Fruit fly (Drosophila melanogaster) whole organism, embryonic: ENCODE results near the gene lectin-29Ca.
A peak's percentile ranks its signal among the peaks of the same experiment; 100 is the strongest.

Experiments used
- CG11696 ChIP-seq: fragments of 200-800 bp; sonication (Bioruptor generic); IDR thresholded peaks from 2 replicates; pipeline ENCODE4 v1.3.6; 2022; ENCODE audit warnings: missing biosample characterization, missing genetic modification characterization
- CG12942 ChIP-seq: fragments of 200-800 bp; sonication (Bioruptor generic); optimal IDR thresholded peaks from 3 replicates; lab custom pipeline; 2016; ENCODE audit warnings: missing biosample characterization, missing genetic modification characterization
- CG14667 ChIP-seq: fragments of 200-800 bp; sonication (Bioruptor generic); IDR thresholded peaks from 2 replicates; pipeline ENCODE4 v1.3.6; 2022; ENCODE audit warnings: missing biosample characterization, missing genetic modification characterization
- CG15479 ChIP-seq: fragments of 200-800 bp; sonication (Bioruptor generic); optimal IDR thresholded peaks from 3 replicates; lab custom pipeline; 2019; ENCODE audit warnings: missing biosample characterization, mild to moderate bottlenecking, missing genetic modification characterization, moderate library complexity
- CG15601 ChIP-seq: fragments of 200-800 bp; sonication (Bioruptor generic); optimal IDR thresholded peaks from 3 replicates; lab custom pipeline; 2019; ENCODE audit warnings: missing biosample characterization, mild to moderate bottlenecking, missing genetic modification characterization, moderate library complexity
- CG17385 ChIP-seq: fragments of 200-800 bp; sonication (Bioruptor generic); optimal IDR thresholded peaks from 3 replicates; lab custom pipeline; 2018; ENCODE audit warnings: missing biosample characterization, mild to moderate bottlenecking, missing genetic modification characterization
- CG18764 ChIP-seq: fragments of 200-800 bp; sonication (Bioruptor generic); optimal IDR thresholded peaks from 3 replicates; lab custom pipeline; 2016; ENCODE audit warnings: missing biosample characterization, missing genetic modification characterization
- CG2116 ChIP-seq: fragments of 200-800 bp; sonication (Bioruptor generic); optimal IDR thresholded peaks from 3 replicates; lab custom pipeline; 2018; ENCODE audit warnings: missing biosample characterization, mild to moderate bottlenecking, missing genetic modification characterization
- CG2199 ChIP-seq: fragments of 200-800 bp; sonication (Bioruptor generic); IDR thresholded peaks from 3 replicates; pipeline ENCODE4 v1.3.6; 2022; ENCODE audit warnings: missing biosample characterization, missing genetic modification characterization
- CG34376 ChIP-seq: fragments of 200-800 bp; sonication (Bioruptor generic); optimal IDR thresholded peaks from 2 replicates; lab custom pipeline; 2018; ENCODE audit warnings: missing biosample characterization, mild to moderate bottlenecking, missing genetic modification characterization
- CG5245 ChIP-seq: fragments of 200-800 bp; sonication (Bioruptor generic); optimal IDR thresholded peaks from 3 replicates; lab custom pipeline; 2016; ENCODE audit warnings: missing biosample characterization, missing genetic modification characterization
- CG7357 ChIP-seq: fragments of 200-800 bp; sonication (Bioruptor generic); IDR thresholded peaks from 3 replicates; pipeline ENCODE4 v1.3.6; 2022; ENCODE audit warnings: missing biosample characterization, missing genetic modification characterization
- CG9797 ChIP-seq: fragments of 200-800 bp; sonication (Bioruptor generic); optimal IDR thresholded peaks from 3 replicates; lab custom pipeline; 2018; ENCODE audit warnings: missing biosample characterization, mild to moderate bottlenecking, missing genetic modification characterization
- CG9817 ChIP-seq: fragments of 200-800 bp; sonication (Bioruptor generic); optimal IDR thresholded peaks from 2 replicates; lab custom pipeline; 2018; ENCODE audit warnings: missing biosample characterization, mild to moderate bottlenecking, missing genetic modification characterization, moderate library complexity
- CG9932 ChIP-seq: fragments of 200-800 bp; sonication (Bioruptor generic); IDR thresholded peaks from 2 replicates; pipeline ENCODE4 v1.3.6; 2022; ENCODE audit warnings: missing biosample characterization, missing genetic modification characterization
- Chrac-16 ChIP-seq: fragments of 200-800 bp; sonication (Bioruptor generic); optimal IDR thresholded peaks from 3 replicates; lab custom pipeline; 2016; ENCODE audit warnings: missing biosample characterization, missing genetic modification characterization
- Drgx ChIP-seq: fragments of 200-800 bp; sonication (Bioruptor generic); IDR thresholded peaks from 2 replicates; pipeline ENCODE4 v1.3.6; 2022; ENCODE audit warnings: missing biosample characterization, missing genetic modification characterization
- E2f1 ChIP-seq: fragments of 200-800 bp; sonication (Bioruptor generic); IDR thresholded peaks from 2 replicates; pipeline ENCODE4 v1.3.6; 2022; ENCODE audit warnings: missing biosample characterization, missing genetic modification characterization
- H2.0 ChIP-seq: fragments of 200-800 bp; sonication (Bioruptor generic); IDR thresholded peaks from 2 replicates; pipeline ENCODE4 v1.3.6; 2022; ENCODE audit warnings: missing biosample characterization, missing genetic modification characterization
- HLH4C ChIP-seq: fragments of 200-800 bp; sonication (Bioruptor generic); IDR thresholded peaks from 3 replicates; pipeline ENCODE4 v1.3.6; 2022; ENCODE audit warnings: missing biosample characterization, missing genetic modification characterization; ENCODE audit not compliant: partially characterized antibody
- HLH54F ChIP-seq: fragments of 200-800 bp; sonication (Bioruptor generic); optimal IDR thresholded peaks from 3 replicates; lab custom pipeline; 2016; ENCODE audit warnings: missing biosample characterization, missing genetic modification characterization
- Hr51 ChIP-seq, 2 experiments: fragments of 200-800 bp; sonication (Bioruptor generic); optimal IDR thresholded peaks; 2 replicates in 1 of 2; 3 replicates in 1 of 2; lab custom pipeline; 2016 to 2018; ENCODE audit warnings: missing biosample characterization in 2 of 2, missing genetic modification characterization in 2 of 2, mild to moderate bottlenecking in 1 of 2, moderate library complexity in 1 of 2
- Jarid2 ChIP-seq: fragments of 200-800 bp; sonication (Bioruptor generic); optimal IDR thresholded peaks from 3 replicates; lab custom pipeline; 2017; ENCODE audit warnings: mild to moderate bottlenecking, missing biosample characterization, missing genetic modification reagents, missing genetic modification characterization
- Lim3 ChIP-seq: fragments of 200-800 bp; sonication (Bioruptor generic); IDR thresholded peaks from 2 replicates; pipeline ENCODE4 v1.3.6; 2022; ENCODE audit warnings: missing biosample characterization, missing genetic modification characterization
- Scr ChIP-seq: fragments of 200-800 bp; sonication (Bioruptor generic); IDR thresholded peaks from 2 replicates; pipeline ENCODE4 v1.3.6; 2022; ENCODE audit warnings: missing biosample characterization, missing genetic modification characterization; ENCODE audit not compliant: partially characterized antibody
- Side ChIP-seq: fragments of 200-800 bp; sonication (Bioruptor generic); optimal IDR thresholded peaks from 2 replicates; lab custom pipeline; 2016; ENCODE audit warnings: missing biosample characterization, missing genetic modification characterization
- Sox102F ChIP-seq: fragments of 200-800 bp; sonication (Bioruptor generic); optimal IDR thresholded peaks from 2 replicates; lab custom pipeline; 2018; ENCODE audit warnings: missing biosample characterization, mild to moderate bottlenecking, missing genetic modification characterization, moderate library complexity
- TFAM ChIP-seq: fragments of 200-800 bp; sonication (Bioruptor generic); optimal IDR thresholded peaks from 2 replicates; lab custom pipeline; 2017; ENCODE audit warnings: missing biosample characterization, missing genetic modification characterization, inconsistent platforms
- YL-1 ChIP-seq: fragments of 200-800 bp; sonication (Bioruptor generic); optimal IDR thresholded peaks from 3 replicates; lab custom pipeline; 2017; ENCODE audit warnings: missing biosample characterization, mild to moderate bottlenecking, missing genetic modification characterization
- ab ChIP-seq: fragments of 200-800 bp; sonication (Bioruptor generic); optimal IDR thresholded peaks from 2 replicates; lab custom pipeline; 2016; ENCODE audit warnings: missing biosample characterization, missing genetic modification characterization
- al ChIP-seq: fragments of 200-800 bp; sonication (Bioruptor generic); IDR thresholded peaks from 2 replicates; pipeline ENCODE4 v1.3.6; 2022; ENCODE audit warnings: missing biosample characterization, missing genetic modification characterization
- aop ChIP-seq: fragments of 200-800 bp; sonication (Bioruptor generic); IDR thresholded peaks from 2 replicates; pipeline ENCODE4 v1.3.6; 2022; ENCODE audit warnings: missing biosample characterization, missing genetic modification characterization
- ara ChIP-seq: fragments of 200-800 bp; sonication (Bioruptor generic); IDR thresholded peaks from 2 replicates; pipeline ENCODE4 v1.3.6; 2022; ENCODE audit warnings: missing biosample characterization, missing genetic modification characterization
- ind ChIP-seq: fragments of 200-800 bp; sonication (Bioruptor generic); optimal IDR thresholded peaks from 3 replicates; lab custom pipeline; 2016; ENCODE audit warnings: missing biosample characterization, missing genetic modification characterization
- insv ChIP-seq, 2 experiments: fragments of 200-800 bp; sonication (Bioruptor generic); optimal IDR thresholded peaks; 3 replicates each; lab custom pipeline; 2016 to 2018; ENCODE audit warnings: missing biosample characterization in 2 of 2, missing genetic modification characterization in 2 of 2
- ken ChIP-seq: fragments of 200-800 bp; sonication (Bioruptor generic); IDR thresholded peaks from 3 replicates; pipeline ENCODE4 v1.3.6; 2022; ENCODE audit warnings: missing biosample characterization, missing genetic modification characterization
- lilli ChIP-seq: fragments of 200-800 bp; sonication (Bioruptor generic); optimal IDR thresholded peaks from 3 replicates; lab custom pipeline; 2016; ENCODE audit warnings: missing biosample characterization, missing genetic modification characterization
- lmd ChIP-seq: fragments of 200-800 bp; sonication (Bioruptor generic); IDR thresholded peaks from 2 replicates; pipeline ENCODE4 v1.3.6; 2022; ENCODE audit warnings: missing biosample characterization, missing genetic modification characterization
- mam ChIP-seq: fragments of 200-800 bp; sonication (Bioruptor generic); optimal IDR thresholded peaks from 3 replicates; lab custom pipeline; 2016; ENCODE audit warnings: missing biosample characterization, missing genetic modification characterization
- mld ChIP-seq: fragments of 200-800 bp; sonication (Bioruptor generic); IDR thresholded peaks from 3 replicates; pipeline ENCODE4 v1.3.6; 2022; ENCODE audit warnings: missing biosample characterization, missing genetic modification characterization; ENCODE audit not compliant: partially characterized antibody
- pb ChIP-seq: fragments of 200-800 bp; sonication (Bioruptor generic); optimal IDR thresholded peaks from 3 replicates; lab custom pipeline; 2016; ENCODE audit warnings: missing biosample characterization, missing genetic modification characterization
- peb ChIP-seq: fragments of 200-800 bp; sonication (Bioruptor generic); IDR thresholded peaks from 2 replicates; pipeline ENCODE4 v1.3.6; 2022; ENCODE audit warnings: missing biosample characterization, missing genetic modification characterization
- rib ChIP-seq: fragments of 200-800 bp; sonication (Bioruptor generic); IDR thresholded peaks from 2 replicates; pipeline ENCODE4 v1.3.6; 2022; ENCODE audit warnings: missing biosample characterization, missing genetic modification characterization
- salm ChIP-seq: fragments of 200-800 bp; sonication (Bioruptor generic); optimal IDR thresholded peaks from 2 replicates; lab custom pipeline; 2018; ENCODE audit warnings: missing biosample characterization, mild to moderate bottlenecking, missing genetic modification characterization
- sd ChIP-seq: fragments of 200-800 bp; sonication (Bioruptor generic); optimal IDR thresholded peaks from 3 replicates; lab custom pipeline; 2018; ENCODE audit warnings: missing biosample characterization, mild to moderate bottlenecking, missing genetic modification characterization, moderate library complexity
- slp2 ChIP-seq: fragments of 200-800 bp; sonication (Bioruptor generic); optimal IDR thresholded peaks from 2 replicates; lab custom pipeline; 2016; ENCODE audit warnings: missing biosample characterization, missing genetic modification characterization
- ssp ChIP-seq: fragments of 200-800 bp; sonication (Bioruptor generic); IDR thresholded peaks from 2 replicates; pipeline ENCODE4 v1.3.6; 2022; ENCODE audit warnings: missing biosample characterization, missing genetic modification characterization
- stwl ChIP-seq: fragments of 200-800 bp; sonication (Bioruptor generic); optimal IDR thresholded peaks from 3 replicates; lab custom pipeline; 2018; ENCODE audit warnings: missing biosample characterization, mild to moderate bottlenecking, missing genetic modification characterization, moderate library complexity
- tin ChIP-seq: fragments of 200-800 bp; sonication (Bioruptor generic); optimal IDR thresholded peaks from 3 replicates; lab custom pipeline; 2016; ENCODE audit warnings: missing biosample characterization, missing genetic modification characterization
- tio ChIP-seq: fragments of 200-800 bp; sonication (Bioruptor generic); optimal IDR thresholded peaks from 2 replicates; lab custom pipeline; 2017; ENCODE audit warnings: missing biosample characterization, missing genetic modification characterization, inconsistent platforms
- zfh2 ChIP-seq: fragments of 200-800 bp; sonication (Bioruptor generic); optimal IDR thresholded peaks from 2 replicates; lab custom pipeline; 2016; ENCODE audit warnings: missing biosample characterization, missing genetic modification characterization

Gene lectin-29Ca

DNA sequence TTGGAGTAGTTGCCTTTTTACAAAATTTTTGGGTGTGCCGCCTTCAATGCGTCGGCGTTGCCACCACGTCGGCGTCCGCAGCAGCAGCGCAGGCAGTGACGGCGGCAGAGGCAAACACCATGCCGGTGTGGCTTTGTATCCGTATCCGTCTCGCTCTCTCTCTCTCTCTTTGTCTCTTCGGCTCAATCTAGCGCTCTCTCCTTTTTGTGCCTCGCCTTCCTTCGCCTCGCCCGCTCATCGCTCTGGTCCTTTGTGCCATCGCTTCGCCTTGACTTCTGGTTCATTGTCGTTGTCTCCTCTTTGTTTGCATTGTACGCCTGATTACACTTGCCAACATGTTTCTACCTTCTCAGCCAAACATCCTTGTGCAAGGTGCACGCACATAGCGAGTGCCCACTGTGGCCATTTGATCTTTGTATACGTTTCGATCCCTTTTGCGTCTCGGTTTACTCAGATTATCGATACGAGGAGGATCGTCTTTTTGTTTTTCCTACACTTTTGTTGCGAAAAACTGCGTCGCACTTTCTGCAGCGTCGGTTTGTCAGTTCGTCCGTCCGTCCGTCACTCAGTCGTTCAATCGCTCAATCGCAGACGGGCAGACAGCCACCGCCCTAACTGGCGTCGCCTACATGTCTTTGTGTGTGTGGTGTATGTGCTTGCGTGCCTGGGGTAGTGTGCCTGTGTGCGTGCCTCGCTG, 22.4 kb upstream of the lectin-29Ca start (continued):
- TF ChIP-seq slp2 (GFP tag; lab: Kevin White, UChicago): no peak
- peak; percentile 100 for TF ChIP-seq CG15479 (GFP tag; lab: Kevin White, UChicago)
- TF ChIP-seq lilli (GFP tag; lab: Kevin White, UChicago): peak; percentile 23
- no peak for TF ChIP-seq ind (GFP tag; lab: Kevin White, UChicago)
- TF ChIP-seq Drgx: no peak; the same call in 1 of the 2 replicates
- TF ChIP-seq Hr51 (GFP tag; optimal IDR thresholded peaks at IDR 0.05; lab: Kevin White, UChicago): no peak
- no peak for TF ChIP-seq al (GFP tag; lab: Robert Waterston, UW)
- no peak for TF ChIP-seq CG11696 (GFP tag; lab: Robert Waterston, UW)
- no peak for TF ChIP-seq mld (GFP tag; lab: Robert Waterston, UW)
- TF ChIP-seq CG15601 (tag; lab: Kevin White, UChicago): no peak
- TF ChIP-seq CG5245 (GFP tag; lab: Kevin White, UChicago): peak; percentile 36
- no peak for TF ChIP-seq Chrac-16 (GFP tag; lab: Kevin White, UChicago)
- no peak for TF ChIP-seq peb
- no peak for TF ChIP-seq ssp (GFP tag; lab: Robert Waterston, UW)
- peak; percentile 2 for TF ChIP-seq zfh2 (GFP tag; lab: Kevin White, UChicago)
- TF ChIP-seq E2f1 (GFP tag; lab: Robert Waterston, UW): no peak
- TF ChIP-seq CG12942 (GFP tag; lab: Kevin White, UChicago): no peak
- no peak for TF ChIP-seq insv (GFP tag; optimal IDR thresholded peaks at IDR 0.05; lab: Kevin White, UChicago)
- TF ChIP-seq pb (GFP tag; lab: Kevin White, UChicago): no peak
- TF ChIP-seq CG9932 (GFP tag; lab: Robert Waterston, UW): peak; percentile 31; the same call in 1 of the 2 replicates
- no peak for TF ChIP-seq ken (GFP tag; lab: Robert Waterston, UW)
- TF ChIP-seq CG17385: no peak
- peak; percentile 5 for TF ChIP-seq tin (GFP tag; lab: Kevin White, UChicago)
- TF ChIP-seq CG34376 (GFP tag; lab: Kevin White, UChicago): no peak
- TF ChIP-seq CG7357: no peak
- no peak for TF ChIP-seq Sox102F (GFP tag; lab: Kevin White, UChicago)
- no peak for TF ChIP-seq H2.0 (GFP tag; lab: Robert Waterston, UW)
- TF ChIP-seq HLH54F (GFP tag; lab: Kevin White, UChicago): no peak
- no peak for TF ChIP-seq ara (GFP tag; lab: Robert Waterston, UW)
- no peak for TF ChIP-seq salm (tag; lab: Kevin White, UChicago)
- TF ChIP-seq CG2116 (GFP tag; lab: Kevin White, UChicago): peak; percentile 14
- peak; percentile 6 for TF ChIP-seq stwl
- TF ChIP-seq Scr (GFP tag; lab: Robert Waterston, UW): no peak
- TF ChIP-seq tio (GFP tag; lab: Kevin White, UChicago): no peak
- 0 out of 3 replicates have a peak, but pooled peaks have one; percentile 34 for TF ChIP-seq HLH4C
- no peak for TF ChIP-seq Side (GFP tag; lab: Kevin White, UChicago)
- peak; percentile 17 for TF ChIP-seq YL-1 (GFP tag; lab: Kevin White, UChicago)
- 0 out of 2 replicates have a peak, but pooled peaks have one; percentile 12 for TF ChIP-seq rib (GFP tag; lab: Robert Waterston, UW)
- no peak for TF ChIP-seq lmd (GFP tag; lab: Robert Waterston, UW)
- TF ChIP-seq CG9797 (GFP tag; lab: Kevin White, UChicago): no peak
- no peak for TF ChIP-seq aop (GFP tag; lab: Robert Waterston, UW)
- no peak for TF ChIP-seq ab (GFP tag; lab: Kevin White, UChicago)
- no peak for TF ChIP-seq TFAM (GFP tag; lab: Kevin White, UChicago)
- TF ChIP-seq Lim3: no peak
- TF ChIP-seq CG2199 (GFP tag; lab: Robert Waterston, UW): no peak
- no peak for TF ChIP-seq sd
- TF ChIP-seq CG18764 (GFP tag; lab: Kevin White, UChicago): no peak
- no peak for TF ChIP-seq CG9817 (tag; lab: Kevin White, UChicago)
- no peak for TF ChIP-seq CG14667
- TF ChIP-seq mam: no peak
- no peak for TF ChIP-seq Jarid2 (GFP tag; lab: Kevin White, UChicago)
